Fruit fly (Drosophila melanogaster) whole organism, embryonic: ENCODE data around the gene CG14830.

ENCODE experiments used
- CG10565 ChIP-seq: fragments of 200-800 bp; sonication (Bioruptor generic); optimal IDR thresholded peaks from 3 replicates; lab custom pipeline; 2016; ENCODE audit warnings: missing biosample characterization, mild to moderate bottlenecking, missing genetic modification characterization
- CG11723 ChIP-seq: fragments of 200-800 bp; sonication (Bioruptor generic); optimal IDR thresholded peaks from 2 replicates; lab custom pipeline; 2017; ENCODE audit warnings: missing biosample characterization, mild to moderate bottlenecking, missing genetic modification characterization
- CG12744 ChIP-seq: fragments of 200-800 bp; sonication (Bioruptor generic); optimal IDR thresholded peaks from 2 replicates; lab custom pipeline; 2016; ENCODE audit warnings: missing biosample characterization, missing genetic modification characterization
- CG12942 ChIP-seq: fragments of 200-800 bp; sonication (Bioruptor generic); optimal IDR thresholded peaks from 3 replicates; lab custom pipeline; 2016; ENCODE audit warnings: missing biosample characterization, missing genetic modification characterization
- CG15601 ChIP-seq: fragments of 200-800 bp; sonication (Bioruptor generic); optimal IDR thresholded peaks from 3 replicates; lab custom pipeline; 2019; ENCODE audit warnings: missing biosample characterization, mild to moderate bottlenecking, missing genetic modification characterization, moderate library complexity
- CG16813 ChIP-seq: fragments of 200-800 bp; sonication (Bioruptor generic); IDR thresholded peaks from 3 replicates; pipeline ENCODE4 v1.3.6; 2022; ENCODE audit warnings: missing biosample characterization, missing genetic modification characterization; ENCODE audit not compliant: partially characterized antibody
- CG2712 ChIP-seq: fragments of 200-800 bp; optimal IDR thresholded peaks from 3 replicates; lab custom pipeline; 2019; ENCODE audit warnings: missing biosample characterization, mild to moderate bottlenecking, missing genetic modification characterization, moderate library complexity
- CG30403 ChIP-seq: fragments of 200-800 bp; sonication (Bioruptor generic); optimal IDR thresholded peaks from 3 replicates; lab custom pipeline; 2016; ENCODE audit warnings: missing biosample characterization, missing genetic modification characterization
- CG32532 ChIP-seq: fragments of 200-800 bp; sonication (Bioruptor generic); IDR thresholded peaks from 2 replicates; pipeline ENCODE4 v1.3.6; 2022; ENCODE audit warnings: missing biosample characterization, missing genetic modification characterization
- CG4328 ChIP-seq: fragments of 200-800 bp; sonication (Bioruptor generic); optimal IDR thresholded peaks from 3 replicates; lab custom pipeline; 2017; ENCODE audit warnings: missing biosample characterization, missing genetic modification reagents, missing genetic modification characterization
- CG4707 ChIP-seq: fragments of 200-800 bp; sonication (Bioruptor generic); optimal IDR thresholded peaks from 2 replicates; lab custom pipeline; 2018; ENCODE audit warnings: missing biosample characterization, mild to moderate bottlenecking, missing genetic modification characterization, moderate library complexity
- CG5180 ChIP-seq: fragments of 200-800 bp; sonication (Bioruptor generic); optimal IDR thresholded peaks from 3 replicates; lab custom pipeline; 2017; ENCODE audit warnings: missing biosample characterization, missing genetic modification characterization, mild to moderate bottlenecking, moderate library complexity, missing genetic modification reagents
- CG8281 ChIP-seq: fragments of 200-800 bp; sonication (Bioruptor generic); optimal IDR thresholded peaks from 2 replicates; lab custom pipeline; 2018; ENCODE audit warnings: missing biosample characterization, mild to moderate bottlenecking, missing genetic modification characterization, moderate library complexity
- CG8359 ChIP-seq: fragments of 200-800 bp; sonication (Bioruptor generic); optimal IDR thresholded peaks from 2 replicates; lab custom pipeline; 2017; ENCODE audit warnings: missing biosample characterization, mild to moderate bottlenecking, missing genetic modification characterization, borderline replicate concordance
- CG8944 ChIP-seq: fragments of 200-800 bp; sonication (Bioruptor generic); optimal IDR thresholded peaks from 3 replicates; lab custom pipeline; 2016; ENCODE audit warnings: missing biosample characterization, missing genetic modification characterization
- CTCF ChIP-seq: fragments of 200-800 bp; sonication (Bioruptor generic); optimal IDR thresholded peaks from 2 replicates; lab custom pipeline; 2017; ENCODE audit warnings: missing biosample characterization, mild to moderate bottlenecking, missing genetic modification characterization, moderate library complexity
- Chrac-16 ChIP-seq: fragments of 200-800 bp; sonication (Bioruptor generic); optimal IDR thresholded peaks from 3 replicates; lab custom pipeline; 2016; ENCODE audit warnings: missing biosample characterization, missing genetic modification characterization
- Dbx ChIP-seq: fragments of 200-800 bp; sonication (Bioruptor generic); IDR thresholded peaks from 3 replicates; pipeline ENCODE4 v1.3.6; 2022; ENCODE audit warnings: missing biosample characterization, missing genetic modification characterization
- Dek ChIP-seq: fragments of 200-800 bp; sonication (Bioruptor generic); optimal IDR thresholded peaks from 3 replicates; lab custom pipeline; 2019; ENCODE audit warnings: missing biosample characterization, mild to moderate bottlenecking, missing genetic modification characterization, moderate library complexity
- E2f1 ChIP-seq: fragments of 200-800 bp; sonication (Bioruptor generic); IDR thresholded peaks from 2 replicates; pipeline ENCODE4 v1.3.6; 2022; ENCODE audit warnings: missing biosample characterization, missing genetic modification characterization
- Ets97D ChIP-seq: fragments of 200-800 bp; sonication (Bioruptor generic); optimal IDR thresholded peaks from 3 replicates; lab custom pipeline; 2016; ENCODE audit warnings: missing biosample characterization, missing genetic modification characterization
- Fer2 ChIP-seq: fragments of 200-800 bp; sonication (Bioruptor generic); optimal IDR thresholded peaks from 2 replicates; lab custom pipeline; 2018; ENCODE audit warnings: missing biosample characterization, mild to moderate bottlenecking, missing genetic modification characterization, moderate library complexity
- Hey ChIP-seq: fragments of 200-800 bp; sonication (Bioruptor generic); optimal IDR thresholded peaks from 3 replicates; lab custom pipeline; 2018; ENCODE audit warnings: missing biosample characterization, mild to moderate bottlenecking, missing genetic modification characterization
- Kr ChIP-seq: fragments of 200-800 bp; sonication (Bioruptor generic); optimal IDR thresholded peaks from 2 replicates; lab custom pipeline; 2017; ENCODE audit warnings: missing biosample characterization, mild to moderate bottlenecking, missing genetic modification characterization
- Lim3 ChIP-seq: fragments of 200-800 bp; sonication (Bioruptor generic); IDR thresholded peaks from 2 replicates; pipeline ENCODE4 v1.3.6; 2022; ENCODE audit warnings: missing biosample characterization, missing genetic modification characterization
- Myb ChIP-seq: fragments of 200-800 bp; sonication (Bioruptor generic); optimal IDR thresholded peaks from 2 replicates; lab custom pipeline; 2016; ENCODE audit warnings: missing biosample characterization, missing genetic modification characterization
- NC2β ChIP-seq: fragments of 200-800 bp; sonication (Bioruptor generic); optimal IDR thresholded peaks from 2 replicates; lab custom pipeline; 2016; ENCODE audit warnings: missing biosample characterization, missing genetic modification characterization
- Opbp ChIP-seq: fragments of 200-800 bp; sonication (Bioruptor generic); IDR thresholded peaks from 3 replicates; pipeline ENCODE4 v1.3.6; 2022; ENCODE audit warnings: missing biosample characterization, missing genetic modification characterization; ENCODE audit not compliant: partially characterized antibody
- TFAM ChIP-seq: fragments of 200-800 bp; sonication (Bioruptor generic); optimal IDR thresholded peaks from 2 replicates; lab custom pipeline; 2017; ENCODE audit warnings: missing biosample characterization, missing genetic modification characterization, inconsistent platforms
- abd-A ChIP-seq: fragments of 200-800 bp; sonication (Bioruptor generic); optimal IDR thresholded peaks from 3 replicates; lab custom pipeline; 2019; ENCODE audit warnings: missing biosample characterization, mild to moderate bottlenecking, missing genetic modification characterization, moderate library complexity
- ac ChIP-seq: fragments of 200-800 bp; sonication (Bioruptor generic); optimal IDR thresholded peaks from 3 replicates; lab custom pipeline; 2017; ENCODE audit warnings: missing biosample characterization, mild to moderate bottlenecking, missing genetic modification characterization
- emc ChIP-seq: fragments of 200-800 bp; sonication (Bioruptor generic); optimal IDR thresholded peaks from 2 replicates; lab custom pipeline; 2016; ENCODE audit warnings: missing biosample characterization, missing genetic modification characterization
- fd3F ChIP-seq: fragments of 200-800 bp; sonication (Bioruptor generic); optimal IDR thresholded peaks from 2 replicates; lab custom pipeline; 2018; ENCODE audit warnings: missing biosample characterization, mild to moderate bottlenecking, missing genetic modification characterization, moderate library complexity
- fu2 ChIP-seq: fragments of 200-800 bp; sonication (Bioruptor generic); optimal IDR thresholded peaks from 2 replicates; lab custom pipeline; 2016; ENCODE audit warnings: missing biosample characterization, missing genetic modification characterization
- hkb ChIP-seq, 2 experiments: fragments of 200-800 bp in 1 of 2; fragments of >200 bp in 1 of 2; sonication (Bioruptor generic) in 1 of 2; IDR thresholded peaks in 1 of 2; optimal IDR thresholded peaks in 1 of 2; 2 replicates each; pipeline versions ENCODE4 v1.3.6 to Lab custom; 2017 to 2022; ENCODE audit warnings: missing biosample characterization in 1 of 2, missing genetic modification characterization in 1 of 2
- jumu ChIP-seq: fragments of 200-800 bp; sonication (Bioruptor generic); optimal IDR thresholded peaks from 3 replicates; lab custom pipeline; 2016; ENCODE audit warnings: missing biosample characterization, missing genetic modification characterization
- kay ChIP-seq: fragments of 200-800 bp; sonication (Bioruptor generic); optimal IDR thresholded peaks from 2 replicates; lab custom pipeline; 2016; ENCODE audit warnings: missing biosample characterization, missing genetic modification characterization
- lmd ChIP-seq: fragments of 200-800 bp; sonication (Bioruptor generic); IDR thresholded peaks from 2 replicates; pipeline ENCODE4 v1.3.6; 2022; ENCODE audit warnings: missing biosample characterization, missing genetic modification characterization
- mld ChIP-seq: fragments of 200-800 bp; sonication (Bioruptor generic); IDR thresholded peaks from 3 replicates; pipeline ENCODE4 v1.3.6; 2022; ENCODE audit warnings: missing biosample characterization, missing genetic modification characterization; ENCODE audit not compliant: partially characterized antibody
- psq ChIP-seq: fragments of 200-800 bp; sonication (Bioruptor generic); optimal IDR thresholded peaks from 2 replicates; lab custom pipeline; 2017; ENCODE audit warnings: missing biosample characterization, missing genetic modification characterization
- pzg ChIP-seq: fragments of 200-800 bp; sonication (Bioruptor generic); optimal IDR thresholded peaks from 3 replicates; lab custom pipeline; 2018; ENCODE audit warnings: missing biosample characterization, mild to moderate bottlenecking, missing genetic modification characterization, moderate library complexity
- slbo ChIP-seq: fragments of 200-800 bp; sonication (Bioruptor generic); IDR thresholded peaks from 2 replicates; pipeline ENCODE4 v1.3.6; 2022; ENCODE audit warnings: missing biosample characterization, missing genetic modification characterization
- tap ChIP-seq: fragments of 200-800 bp; optimal IDR thresholded peaks from 3 replicates; lab custom pipeline; 2019; ENCODE audit warnings: missing biosample characterization, mild to moderate bottlenecking, missing genetic modification characterization, moderate library complexity
- tgo ChIP-seq: fragments of 200-800 bp; sonication (Bioruptor generic); IDR thresholded peaks from 3 replicates; pipeline ENCODE4 v1.3.6; 2022; ENCODE audit warnings: missing biosample characterization, missing genetic modification characterization
- tio ChIP-seq: fragments of 200-800 bp; sonication (Bioruptor generic); optimal IDR thresholded peaks from 2 replicates; lab custom pipeline; 2017; ENCODE audit warnings: missing biosample characterization, missing genetic modification characterization, inconsistent platforms
- toy ChIP-seq: fragments of 200-800 bp; sonication (Bioruptor generic); IDR thresholded peaks from 2 replicates; pipeline ENCODE4 v1.3.6; 2022; ENCODE audit warnings: missing biosample characterization, missing genetic modification characterization
- tx ChIP-seq: fragments of 200-800 bp; sonication (Bioruptor generic); optimal IDR thresholded peaks from 2 replicates; lab custom pipeline; 2016; ENCODE audit warnings: missing biosample characterization, missing genetic modification characterization
- unpg ChIP-seq: fragments of 200-800 bp; sonication (Bioruptor generic); optimal IDR thresholded peaks from 3 replicates; lab custom pipeline; 2018; ENCODE audit warnings: missing biosample characterization, mild to moderate bottlenecking, missing genetic modification characterization, moderate library complexity
- usp ChIP-seq: fragments of >200 bp; optimal IDR thresholded peaks from 2 replicates; lab custom pipeline; 2017; ENCODE audit warnings: missing biosample characterization, missing genetic modification characterization
- vvl ChIP-seq: fragments of 200-800 bp; sonication (Bioruptor generic); IDR thresholded peaks from 2 replicates; pipeline ENCODE4 v1.3.6; 2022; ENCODE audit warnings: missing biosample characterization, missing genetic modification characterization

CG14830 gene

dm6 chr3L:7241217-7241859 lies 22.4 kb downstream of the CG14830 start, which contains the start of the genes RpL18 and Neos (continued):
- TF ChIP-seq CG4707 (GFP tag; lab: Kevin White, UChicago) (peak; percentile 74), NC2β (peak; percentile 92), fu2 (peak; percentile 48), CG16813 (GFP tag; lab: Robert Waterston, UW) (no peak), E2f1 (GFP tag; lab: Robert Waterston, UW) (peak; percentile 42; the same call in 1 of the 2 replicates), Kr (GFP tag; lab: Kevin White, UChicago) (peak; percentile 1), CG15601 (peak; percentile 80), kay (GFP tag; lab: Kevin White, UChicago) (peak; percentile 42), CG11723 (peak; percentile 41), Dek (peak; percentile 63), toy (GFP tag; lab: Robert Waterston, UW) (no peak), vvl (peak; percentile 69), slbo (peak; percentile 64), tap (tag; lab: Kevin White, UChicago) (peak; percentile 46), Lim3 (GFP tag; lab: Robert Waterston, UW) (no peak), CG8281 (peak; percentile 7), Hey (peak; percentile 63), tio (no peak), TFAM (no peak), CG8944 (GFP tag; lab: Kevin White, UChicago) (no peak), usp (GFP tag; lab: Kevin White, UChicago) (no peak), psq (GFP tag; lab: Kevin White, UChicago) (peak; percentile 2), fd3F (GFP tag; lab: Kevin White, UChicago) (peak; percentile 50), CG2712 (tag; lab: Kevin White, UChicago) (peak; percentile 74), CG12942 (GFP tag; lab: Kevin White, UChicago) (peak; percentile 11), CG10565 (GFP tag; lab: Kevin White, UChicago) (no peak), CG4328 (GFP tag; lab: Kevin White, UChicago) (peak; percentile 79), emc (peak; percentile 30), Dbx (GFP tag; lab: Robert Waterston, UW) (peak; percentile 67), mld (GFP tag; lab: Robert Waterston, UW) (no peak), CTCF (GFP tag; lab: Kevin White, UChicago) (peak; percentile 6), jumu (peak; percentile 3), Ets97D (GFP tag; lab: Kevin White, UChicago) (peak; percentile 99), CG12744 (GFP tag; lab: Kevin White, UChicago) (peak; percentile 51), Fer2 (peak; percentile 58), lmd (GFP tag; lab: Robert Waterston, UW) (peak; percentile 34; the same call in 1 of the 2 replicates), CG32532 (peak; percentile 70), CG5180 (GFP tag; lab: Kevin White, UChicago) (no peak), Myb (GFP tag; lab: Kevin White, UChicago) (peak; percentile 36), Chrac-16 (GFP tag; lab: Kevin White, UChicago) (peak; percentile 69), CG30403 (GFP tag; lab: Kevin White, UChicago) (peak; percentile 80), unpg (peak; percentile 72), abd-A (tag; lab: Kevin White, UChicago) (no peak), Opbp (GFP tag; lab: Robert Waterston, UW) (no peak), hkb (optimal IDR thresholded peaks at IDR 0.05; lab: Kevin White, UChicago) (no peak), hkb (GFP tag; IDR thresholded peaks at IDR 0.05; lab: Robert Waterston, UW) (peak; percentile 70), CG8359 (GFP tag; lab: Kevin White, UChicago) (no peak), tgo (GFP tag; lab: Robert Waterston, UW) (no peak; the same call in 1 of the 3 replicates), pzg (GFP tag; lab: Kevin White, UChicago) (peak; percentile 73), ac (GFP tag; lab: Kevin White, UChicago) (peak; percentile 41), tx (GFP tag; lab: Kevin White, UChicago) (peak; percentile 20)
